Worm (Caenorhabditis elegans) whole organism, late embryonic: ENCODE data around the gene F14F8.9.

Experiments used
- ama-1 ChIP-seq: fragments of 150-350 bp; optimal IDR thresholded peaks from 2 replicates; lab custom pipeline; 2014
- ceh-2 ChIP-seq: sonication (generic microtip); optimal IDR thresholded peaks from 2 replicates; lab custom pipeline; 2016; ENCODE audit warnings: missing genotype, missing genetic modification characterization, missing compliant biosample characterization
- ets-4 ChIP-seq: sonication (generic microtip); optimal IDR thresholded peaks from 2 replicates; lab custom pipeline; 2016; ENCODE audit warnings: missing genetic modification characterization, missing compliant biosample characterization
- unc-42 ChIP-seq: sonication (generic microtip); optimal IDR thresholded peaks from 2 replicates; lab custom pipeline; 2016; ENCODE audit warnings: missing genotype, missing genetic modification characterization, missing compliant biosample characterization

DNA sequence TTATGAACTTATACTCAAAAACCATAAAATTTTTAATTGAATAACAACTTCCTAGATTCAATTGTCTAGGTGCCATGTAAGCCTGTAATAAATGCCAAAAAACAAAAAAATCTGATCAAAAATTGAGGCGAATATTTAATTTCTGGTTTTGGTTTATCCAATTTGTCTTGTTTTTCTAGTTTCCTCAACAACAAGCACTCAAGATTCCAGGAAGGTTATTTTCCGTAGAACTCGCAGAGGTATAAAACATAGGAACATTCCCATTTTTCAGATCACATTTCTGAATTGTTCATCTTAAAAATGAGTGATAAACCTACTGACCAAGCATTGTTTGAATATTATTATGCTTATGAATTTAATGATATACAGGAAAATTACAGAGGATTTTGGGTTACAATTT lies 28.8 kb upstream of the F14F8.9 start, which contains the start of gene srw-41:
- TF ChIP-seq ama-1 (lab: Kevin White, UChicago), result no peak
- no peak for TF ChIP-seq unc-42 (tag; lab: Kevin White, UChicago)
- no peak for TF ChIP-seq ets-4
- no peak for TF ChIP-seq ceh-2 (tag; lab: Kevin White, UChicago)
